Fruit fly (Drosophila melanogaster) S2 (cell line): ENCODE data around the gene pnt.

Experiments used
- CG8478 ChIP-seq: fragments of >200 bp; optimal IDR thresholded peaks from 2 replicates; lab custom pipeline; 2018
- CTCF ChIP-seq, 2 experiments: fragments of >200 bp; optimal IDR thresholded peaks; 2 replicates each; lab custom pipeline; 2018

dm6 chr3R:23283702-23284101 lies 62.3 kb downstream of the pnt start, which contains the start of gene CG6763:
- no peak for TF ChIP-seq CG8478 (lab: Kevin White, UChicago)
- TF ChIP-seq CTCF (optimal IDR thresholded peaks at IDR 0.05; lab: Kevin White, UChicago) = no peak
